Fruit fly (Drosophila melanogaster) whole organism, embryonic: ENCODE results near the gene CG6330.

Experiments used
- Aef1 ChIP-seq: fragments of 200-800 bp; sonication (Bioruptor generic); IDR thresholded peaks from 3 replicates; pipeline ENCODE4 v1.3.6; 2022; ENCODE audit warnings: missing biosample characterization, missing genetic modification characterization
- CG11504 ChIP-seq: fragments of 200-800 bp; sonication (Bioruptor generic); optimal IDR thresholded peaks from 3 replicates; lab custom pipeline; 2019; ENCODE audit warnings: missing biosample characterization, mild to moderate bottlenecking, missing genetic modification characterization, moderate library complexity
- CG11560 ChIP-seq: fragments of 200-800 bp; sonication (Bioruptor generic); IDR thresholded peaks from 3 replicates; pipeline ENCODE4 v1.3.6; 2022; ENCODE audit warnings: missing biosample characterization, missing genetic modification characterization
- CG12071 ChIP-seq: fragments of 200-800 bp; sonication (Bioruptor generic); optimal IDR thresholded peaks from 3 replicates; lab custom pipeline; 2018; ENCODE audit warnings: missing biosample characterization, mild to moderate bottlenecking, missing genetic modification characterization
- CG14014 ChIP-seq: fragments of 200-800 bp; sonication (Bioruptor generic); IDR thresholded peaks from 2 replicates; pipeline ENCODE4 v1.3.6; 2022; ENCODE audit warnings: missing biosample characterization, missing genetic modification characterization
- CG14667 ChIP-seq: fragments of 200-800 bp; sonication (Bioruptor generic); IDR thresholded peaks from 2 replicates; pipeline ENCODE4 v1.3.6; 2022; ENCODE audit warnings: missing biosample characterization, missing genetic modification characterization
- CG17568 ChIP-seq: fragments of 200-800 bp; sonication (Bioruptor generic); optimal IDR thresholded peaks from 2 replicates; lab custom pipeline; 2018; ENCODE audit warnings: missing biosample characterization, mild to moderate bottlenecking, missing genetic modification characterization, moderate library complexity
- CG18011 ChIP-seq: fragments of 200-800 bp; sonication (Bioruptor generic); optimal IDR thresholded peaks from 2 replicates; lab custom pipeline; 2017; ENCODE audit warnings: missing biosample characterization, missing genetic modification characterization, mild to moderate bottlenecking, moderate library complexity, missing genotype
- CG18476 ChIP-seq: fragments of 200-800 bp; sonication (Bioruptor generic); optimal IDR thresholded peaks from 2 replicates; lab custom pipeline; 2016; ENCODE audit warnings: missing biosample characterization, mild to moderate bottlenecking, missing genetic modification characterization
- CG2199 ChIP-seq: fragments of 200-800 bp; sonication (Bioruptor generic); IDR thresholded peaks from 3 replicates; pipeline ENCODE4 v1.3.6; 2022; ENCODE audit warnings: missing biosample characterization, missing genetic modification characterization
- CG3847 ChIP-seq: fragments of 200-800 bp; sonication (Bioruptor generic); IDR thresholded peaks from 2 replicates; pipeline ENCODE4 v1.3.6; 2022; ENCODE audit warnings: missing biosample characterization, missing genetic modification characterization
- CG4360 ChIP-seq: fragments of 200-800 bp; sonication (Bioruptor generic); IDR thresholded peaks from 2 replicates; pipeline ENCODE4 v1.3.6; 2022; ENCODE audit warnings: missing biosample characterization, missing genetic modification characterization
- CG43689 ChIP-seq: fragments of 200-800 bp; sonication (Bioruptor generic); IDR thresholded peaks from 2 replicates; pipeline ENCODE4 v1.3.6; 2022; ENCODE audit warnings: missing biosample characterization, missing genetic modification characterization
- CG6813 ChIP-seq: fragments of 200-800 bp; sonication (Bioruptor generic); optimal IDR thresholded peaks from 2 replicates; lab custom pipeline; 2017; ENCODE audit warnings: missing biosample characterization, missing genetic modification characterization, mild to moderate bottlenecking, moderate library complexity, missing genetic modification reagents
- CG8944 ChIP-seq: fragments of 200-800 bp; sonication (Bioruptor generic); optimal IDR thresholded peaks from 3 replicates; lab custom pipeline; 2016; ENCODE audit warnings: missing biosample characterization, missing genetic modification characterization
- CG9932 ChIP-seq: fragments of 200-800 bp; sonication (Bioruptor generic); IDR thresholded peaks from 2 replicates; pipeline ENCODE4 v1.3.6; 2022; ENCODE audit warnings: missing biosample characterization, missing genetic modification characterization
- Fer3 ChIP-seq: fragments of 200-800 bp; sonication (Bioruptor generic); optimal IDR thresholded peaks from 2 replicates; lab custom pipeline; 2018; ENCODE audit warnings: missing biosample characterization, mild to moderate bottlenecking, missing genetic modification characterization, moderate library complexity
- Hmr ChIP-seq: fragments of 200-800 bp; sonication (Bioruptor generic); optimal IDR thresholded peaks from 3 replicates; lab custom pipeline; 2017; ENCODE audit warnings: mild to moderate bottlenecking, missing biosample characterization, missing genetic modification reagents, missing genetic modification characterization
- Med ChIP-seq: fragments of 200-800 bp; sonication (Bioruptor generic); peaks from one replicate; lab custom pipeline; 2016; ENCODE audit warnings: missing biosample characterization, missing genetic modification characterization, mild to moderate bottlenecking, inconsistent platforms, moderate library complexity
- Mes4 ChIP-seq: fragments of 200-800 bp; sonication (Bioruptor generic); optimal IDR thresholded peaks from 2 replicates; lab custom pipeline; 2016; ENCODE audit warnings: missing biosample characterization, missing genetic modification characterization
- Nf-YC ChIP-seq: fragments of 200-800 bp; optimal IDR thresholded peaks from 3 replicates; lab custom pipeline; 2019; ENCODE audit warnings: missing biosample characterization, mild to moderate bottlenecking, missing genetic modification characterization, moderate library complexity
- Sox102F ChIP-seq: fragments of 200-800 bp; sonication (Bioruptor generic); optimal IDR thresholded peaks from 2 replicates; lab custom pipeline; 2018; ENCODE audit warnings: missing biosample characterization, mild to moderate bottlenecking, missing genetic modification characterization, moderate library complexity
- Sry-β ChIP-seq: fragments of 200-800 bp; sonication (Bioruptor generic); optimal IDR thresholded peaks from 2 replicates; lab custom pipeline; 2018; ENCODE audit warnings: missing biosample characterization, mild to moderate bottlenecking, missing genetic modification characterization, moderate library complexity
- Sry-δ ChIP-seq: fragments of 200-800 bp; sonication (Bioruptor generic); optimal IDR thresholded peaks from 2 replicates; lab custom pipeline; 2016; ENCODE audit warnings: missing biosample characterization, missing genetic modification characterization
- Xrp1 ChIP-seq: fragments of 200-800 bp; sonication (Bioruptor generic); IDR thresholded peaks from 2 replicates; pipeline ENCODE4 v1.3.6; 2022; ENCODE audit warnings: missing biosample characterization, missing genetic modification characterization
- ab ChIP-seq: fragments of 200-800 bp; sonication (Bioruptor generic); optimal IDR thresholded peaks from 2 replicates; lab custom pipeline; 2016; ENCODE audit warnings: missing biosample characterization, missing genetic modification characterization
- ara ChIP-seq: fragments of 200-800 bp; sonication (Bioruptor generic); IDR thresholded peaks from 2 replicates; pipeline ENCODE4 v1.3.6; 2022; ENCODE audit warnings: missing biosample characterization, missing genetic modification characterization
- bigmax ChIP-seq: fragments of 200-800 bp; sonication (Bioruptor generic); optimal IDR thresholded peaks from 2 replicates; lab custom pipeline; 2018; ENCODE audit warnings: missing biosample characterization, mild to moderate bottlenecking, missing genetic modification characterization
- crol ChIP-seq: fragments of 200-800 bp; sonication (Bioruptor generic); IDR thresholded peaks from 2 replicates; pipeline ENCODE4 v1.3.6; 2022; ENCODE audit warnings: missing biosample characterization, missing genetic modification characterization
- cwo ChIP-seq: fragments of 200-800 bp; sonication (Bioruptor generic); optimal IDR thresholded peaks from 3 replicates; lab custom pipeline; 2017; ENCODE audit warnings: missing biosample characterization, missing genetic modification characterization, mild to moderate bottlenecking, moderate library complexity, missing genetic modification reagents
- dmrt11E ChIP-seq: fragments of 200-800 bp; sonication (Bioruptor generic); optimal IDR thresholded peaks from 3 replicates; lab custom pipeline; 2018; ENCODE audit warnings: missing biosample characterization, mild to moderate bottlenecking, missing genetic modification characterization, moderate library complexity
- dmrt99B ChIP-seq: fragments of 200-800 bp; sonication (Bioruptor generic); optimal IDR thresholded peaks from 2 replicates; lab custom pipeline; 2018; ENCODE audit warnings: missing biosample characterization, mild to moderate bottlenecking, missing genetic modification characterization, moderate library complexity
- dysf ChIP-seq: fragments of 200-800 bp; sonication (Bioruptor generic); IDR thresholded peaks from 3 replicates; pipeline ENCODE4 v1.3.6; 2022; ENCODE audit warnings: missing biosample characterization, missing genetic modification characterization
- eve ChIP-seq, 2 experiments: fragments of >200 bp; optimal IDR thresholded peaks; 2 replicates each; lab custom pipeline; 2017; ENCODE audit warnings: missing biosample characterization in 2 of 2, missing genetic modification characterization in 2 of 2
- exex ChIP-seq: fragments of 200-800 bp; sonication (Bioruptor generic); optimal IDR thresholded peaks from 4 replicates; lab custom pipeline; 2018; ENCODE audit warnings: missing biosample characterization, mild to moderate bottlenecking, missing genetic modification characterization, moderate library complexity
- fd102C ChIP-seq: fragments of 200-800 bp; sonication (Bioruptor generic); optimal IDR thresholded peaks from 2 replicates; lab custom pipeline; 2018; ENCODE audit warnings: missing biosample characterization, mild to moderate bottlenecking, missing genetic modification characterization, moderate library complexity
- gem ChIP-seq: fragments of 200-800 bp; sonication (Bioruptor generic); optimal IDR thresholded peaks from 2 replicates; lab custom pipeline; 2019; ENCODE audit warnings: missing biosample characterization, mild to moderate bottlenecking, missing genetic modification characterization, moderate library complexity
- ind ChIP-seq: fragments of 200-800 bp; sonication (Bioruptor generic); optimal IDR thresholded peaks from 3 replicates; lab custom pipeline; 2016; ENCODE audit warnings: missing biosample characterization, missing genetic modification characterization
- ken ChIP-seq: fragments of 200-800 bp; sonication (Bioruptor generic); IDR thresholded peaks from 3 replicates; pipeline ENCODE4 v1.3.6; 2022; ENCODE audit warnings: missing biosample characterization, missing genetic modification characterization
- kni ChIP-seq: fragments of 200-800 bp; sonication (Bioruptor generic); optimal IDR thresholded peaks from 3 replicates; lab custom pipeline; 2017; ENCODE audit warnings: mild to moderate bottlenecking, missing biosample characterization, missing genetic modification reagents, missing genetic modification characterization
- lmd ChIP-seq: fragments of 200-800 bp; sonication (Bioruptor generic); IDR thresholded peaks from 2 replicates; pipeline ENCODE4 v1.3.6; 2022; ENCODE audit warnings: missing biosample characterization, missing genetic modification characterization
- nmo ChIP-seq: fragments of 200-800 bp; sonication (Bioruptor generic); optimal IDR thresholded peaks from 2 replicates; lab custom pipeline; 2018; ENCODE audit warnings: missing biosample characterization, mild to moderate bottlenecking, missing genetic modification characterization, moderate library complexity
- peb ChIP-seq: fragments of 200-800 bp; sonication (Bioruptor generic); IDR thresholded peaks from 2 replicates; pipeline ENCODE4 v1.3.6; 2022; ENCODE audit warnings: missing biosample characterization, missing genetic modification characterization
- sens-2 ChIP-seq: fragments of 200-800 bp; sonication (Bioruptor generic); IDR thresholded peaks from 2 replicates; pipeline ENCODE4 v1.3.6; 2022; ENCODE audit warnings: missing biosample characterization, missing genetic modification characterization
- so ChIP-seq: fragments of 200-800 bp; sonication (Bioruptor generic); IDR thresholded peaks from 3 replicates; pipeline ENCODE4 v1.3.6; 2022; ENCODE audit warnings: missing biosample characterization, missing genetic modification characterization
- sob ChIP-seq: fragments of 200-800 bp; sonication (Bioruptor generic); IDR thresholded peaks from 2 replicates; pipeline ENCODE4 v1.3.6; 2022; ENCODE audit warnings: missing biosample characterization, missing genetic modification characterization
- tx ChIP-seq: fragments of 200-800 bp; sonication (Bioruptor generic); optimal IDR thresholded peaks from 2 replicates; lab custom pipeline; 2016; ENCODE audit warnings: missing biosample characterization, missing genetic modification characterization
- vvl ChIP-seq: fragments of 200-800 bp; sonication (Bioruptor generic); IDR thresholded peaks from 2 replicates; pipeline ENCODE4 v1.3.6; 2022; ENCODE audit warnings: missing biosample characterization, missing genetic modification characterization
- zf30C ChIP-seq: fragments of 200-800 bp; sonication (Bioruptor generic); optimal IDR thresholded peaks from 3 replicates; lab custom pipeline; 2018; ENCODE audit warnings: missing biosample characterization, mild to moderate bottlenecking, missing genetic modification characterization

The CG6330 gene

DNA sequence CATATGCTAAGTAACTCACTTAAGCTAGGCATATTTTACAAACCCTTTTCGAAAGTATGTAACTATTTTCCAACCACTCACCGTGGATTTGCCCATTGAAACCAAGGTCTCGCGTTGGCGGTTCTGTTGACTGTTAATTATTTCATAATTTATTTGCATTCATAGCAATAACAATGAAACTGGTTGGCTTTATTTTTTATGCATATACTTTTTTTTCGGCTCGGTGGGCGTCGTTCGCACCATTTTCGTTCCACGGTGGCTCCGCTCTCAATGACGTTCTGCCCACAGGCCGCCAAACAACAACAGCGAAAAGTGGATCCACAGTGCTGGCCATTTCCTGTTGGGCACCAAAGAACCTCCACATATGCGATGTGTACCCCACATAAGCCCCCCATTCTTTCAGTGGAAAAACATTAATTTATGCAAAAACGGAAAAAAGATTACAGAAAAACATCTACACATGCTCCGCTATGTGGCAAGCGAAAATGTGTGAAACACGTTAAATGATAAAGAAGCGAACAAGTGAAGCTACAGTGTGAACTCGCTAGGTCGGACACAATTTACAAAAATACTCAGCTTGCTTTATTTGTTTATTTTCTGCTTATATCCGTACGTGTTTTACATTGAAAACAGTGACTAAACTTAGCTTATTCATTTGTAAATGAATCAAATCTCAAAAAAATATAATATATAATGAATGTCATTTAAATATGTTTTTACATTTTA lies 9.5 kb upstream of the CG6330 start (continued):
- peak; percentile 39; the same call in 2 of the 3 replicates for TF ChIP-seq dysf (GFP tag; lab: Robert Waterston, UW)
- peak; percentile 68 for TF ChIP-seq ara (GFP tag; lab: Robert Waterston, UW)
- TF ChIP-seq bigmax (GFP tag; lab: Kevin White, UChicago): no peak
- no peak for TF ChIP-seq CG18476 (GFP tag; lab: Kevin White, UChicago)
- no peak for TF ChIP-seq Fer3 (tag; lab: Kevin White, UChicago)
- TF ChIP-seq Nf-YC (tag; lab: Kevin White, UChicago): peak; percentile 31
- no peak for TF ChIP-seq crol (GFP tag; lab: Robert Waterston, UW)
- peak; percentile 40; the same call in 1 of the 2 replicates for TF ChIP-seq Xrp1 (GFP tag; lab: Robert Waterston, UW)
- no peak for TF ChIP-seq fd102C (GFP tag; lab: Kevin White, UChicago)
- peak; percentile 40 for TF ChIP-seq Aef1 (GFP tag; lab: Robert Waterston, UW)
- no peak for TF ChIP-seq Mes4 (GFP tag; lab: Kevin White, UChicago)
- peak; percentile 35 for TF ChIP-seq nmo
- no peak for TF ChIP-seq cwo (GFP tag; lab: Kevin White, UChicago)
- no peak for TF ChIP-seq Sry-β (GFP tag; lab: Kevin White, UChicago)
- TF ChIP-seq CG14667 (GFP tag; lab: Robert Waterston, UW): peak; percentile 45
- TF ChIP-seq Med (GFP tag; lab: Kevin White, UChicago): peak; percentile 87
- TF ChIP-seq lmd: no peak; the same call in 1 of the 2 replicates
- no peak for TF ChIP-seq CG18011 (GFP tag; lab: Kevin White, UChicago)
- no peak for TF ChIP-seq CG6813 (GFP tag; lab: Kevin White, UChicago)
- 0 out of 2 replicates have a peak, but pooled peaks have one; percentile 5 for TF ChIP-seq CG9932
- 0 out of 3 replicates have a peak, but pooled peaks have one; percentile 20 for TF ChIP-seq so (GFP tag; lab: Robert Waterston, UW)
- no peak for TF ChIP-seq sens-2
- no peak for TF ChIP-seq eve (GFP tag; optimal IDR thresholded peaks at IDR 0.05; lab: Kevin White, UChicago)
- TF ChIP-seq ind (GFP tag; lab: Kevin White, UChicago): peak; percentile 29
- 0 out of 2 replicates have a peak, but pooled peaks have one; percentile 11 for TF ChIP-seq CG3847 (GFP tag; lab: Robert Waterston, UW)
- TF ChIP-seq CG17568: no peak
- TF ChIP-seq CG8944 (GFP tag; lab: Kevin White, UChicago): no peak
- no peak for TF ChIP-seq exex
- TF ChIP-seq dmrt11E (tag; lab: Kevin White, UChicago): no peak
- peak; percentile 47; the same call in 1 of the 3 replicates for TF ChIP-seq ken (GFP tag; lab: Robert Waterston, UW)
- peak; percentile 56 for TF ChIP-seq gem (tag; lab: Kevin White, UChicago)
- no peak for TF ChIP-seq kni (GFP tag; lab: Kevin White, UChicago)
- no peak for TF ChIP-seq CG43689 (GFP tag; lab: Robert Waterston, UW)
- peak; percentile 67 for TF ChIP-seq vvl (GFP tag; lab: Robert Waterston, UW)
- no peak for TF ChIP-seq CG14014 (GFP tag; lab: Robert Waterston, UW)
- TF ChIP-seq CG11504 (tag; lab: Kevin White, UChicago): peak; percentile 64
- no peak for TF ChIP-seq ab (GFP tag; lab: Kevin White, UChicago)
- no peak for TF ChIP-seq zf30C (GFP tag; lab: Kevin White, UChicago)
- TF ChIP-seq dmrt99B (tag; lab: Kevin White, UChicago): peak; percentile 43
- peak; percentile 25; the same call in 1 of the 2 replicates for TF ChIP-seq sob (GFP tag; lab: Robert Waterston, UW)
- TF ChIP-seq CG4360 (GFP tag; lab: Robert Waterston, UW): 0 out of 2 replicates have a peak, but pooled peaks have one; percentile 39
- TF ChIP-seq CG2199 (GFP tag; lab: Robert Waterston, UW): 0 out of 3 replicates have a peak, but pooled peaks have one; percentile 28
- no peak for TF ChIP-seq CG12071 (GFP tag; lab: Kevin White, UChicago)
- TF ChIP-seq peb (GFP tag; lab: Robert Waterston, UW): 0 out of 2 replicates have a peak, but pooled peaks have one; percentile 14
- no peak for TF ChIP-seq Hmr
- TF ChIP-seq Sox102F (GFP tag; lab: Kevin White, UChicago): peak; percentile 2
- TF ChIP-seq CG11560 (tag; lab: Robert Waterston, UW): no peak
- no peak for TF ChIP-seq Sry-δ
- no peak for TF ChIP-seq tx (GFP tag; lab: Kevin White, UChicago)
